Fruit fly (Drosophila melanogaster) S2 (cell line): ENCODE data around the gene Alms1a.

Experiments
- CG8478 ChIP-seq: fragments of >200 bp; optimal IDR thresholded peaks from 2 replicates; lab custom pipeline; 2018
- CTCF ChIP-seq, 2 experiments: fragments of >200 bp; optimal IDR thresholded peaks; 2 replicates each; lab custom pipeline; 2018

The Alms1a gene

dm6 chrX:4610481-4610880, 25.3 kb downstream of the Alms1a start:
- TF ChIP-seq CG8478 (lab: Kevin White, UChicago) (no peak), CTCF (optimal IDR thresholded peaks at IDR 0.05; lab: Kevin White, UChicago) (no peak)

dm6 chrX:4609737-4610136, 26.1 kb downstream of the Alms1a start:
- TF ChIP-seq CTCF (optimal IDR thresholded peaks at IDR 0.05; lab: Kevin White, UChicago): no peak
- no peak for TF ChIP-seq CG8478 (lab: Kevin White, UChicago)

- no peak for TF ChIP-seq CTCF (optimal IDR thresholded peaks at IDR 0.05; lab: Kevin White, UChicago)
- TF ChIP-seq CG8478 (lab: Kevin White, UChicago): no peak
Measured at dm6 chrX:4606447-4606846, 29.4 kb downstream of the Alms1a start.

dm6 chrX:4605313-4605712, 30.5 kb downstream of the Alms1a start:
- TF ChIP-seq CTCF (optimal IDR thresholded peaks at IDR 0.05; lab: Kevin White, UChicago): no peak
- no peak for TF ChIP-seq CG8478 (lab: Kevin White, UChicago)

- TF ChIP-seq CTCF (optimal IDR thresholded peaks at IDR 0.05; lab: Kevin White, UChicago) (no peak), CG8478 (lab: Kevin White, UChicago) (no peak)
Measured at dm6 chrX:4604553-4604952, 31.3 kb downstream of the Alms1a start.

- TF ChIP-seq CTCF (optimal IDR thresholded peaks at IDR 0.05; lab: Kevin White, UChicago) (no peak), CG8478 (lab: Kevin White, UChicago) (no peak)
Measured at dm6 chrX:4604107-4604506, 31.7 kb downstream of the Alms1a start.

dm6 chrX:4599897-4600469, 35.8 kb downstream of the Alms1a start:
- TF ChIP-seq CG8478 (lab: Kevin White, UChicago) (no peak), CTCF (optimal IDR thresholded peaks at IDR 0.05; lab: Kevin White, UChicago) (no peak)

- TF ChIP-seq CG8478 (lab: Kevin White, UChicago) (no peak), CTCF (optimal IDR thresholded peaks at IDR 0.05; lab: Kevin White, UChicago) (no peak)
Measured at dm6 chrX:4596467-4597183, 39.2 kb downstream of the Alms1a start.

dm6 chrX:4592258-4592657, 43.5 kb downstream of the Alms1a start:
- TF ChIP-seq CG8478 (lab: Kevin White, UChicago) (no peak), CTCF (optimal IDR thresholded peaks at IDR 0.05; lab: Kevin White, UChicago) (no peak)

- TF ChIP-seq CTCF (optimal IDR thresholded peaks at IDR 0.05; lab: Kevin White, UChicago) (no peak), CG8478 (lab: Kevin White, UChicago) (no peak)
Measured at dm6 chrX:4590772-4591064, 45.1 kb downstream of the Alms1a start.

- TF ChIP-seq CG8478 (lab: Kevin White, UChicago) (no peak), CTCF (optimal IDR thresholded peaks at IDR 0.05; lab: Kevin White, UChicago) (no peak)
Measured at dm6 chrX:4589951-4590771, 45.6 kb downstream of the Alms1a start.

dm6 chrX:4588981-4589380, 46.8 kb downstream of the Alms1a start:
- TF ChIP-seq CG8478 (lab: Kevin White, UChicago): no peak
- TF ChIP-seq CTCF (optimal IDR thresholded peaks at IDR 0.05; lab: Kevin White, UChicago): no peak

dm6 chrX:4587584-4587983, 48.2 kb downstream of the Alms1a start:
- TF ChIP-seq CG8478 (lab: Kevin White, UChicago): no peak
- no peak for TF ChIP-seq CTCF (optimal IDR thresholded peaks at IDR 0.05; lab: Kevin White, UChicago)

dm6 chrX:4582422-4582821, 53.4 kb downstream of the Alms1a start:
- no peak for TF ChIP-seq CG8478 (lab: Kevin White, UChicago)
- no peak for TF ChIP-seq CTCF (optimal IDR thresholded peaks at IDR 0.05; lab: Kevin White, UChicago)

dm6 chrX:4581769-4582168, 54.0 kb downstream of the Alms1a start:
- TF ChIP-seq CG8478 (lab: Kevin White, UChicago) (no peak), CTCF (optimal IDR thresholded peaks at IDR 0.05; lab: Kevin White, UChicago) (no peak)
